Worm (Caenorhabditis elegans): ENCODE data around the gene taf-11.3.

taf-11.3 gene

DNA sequence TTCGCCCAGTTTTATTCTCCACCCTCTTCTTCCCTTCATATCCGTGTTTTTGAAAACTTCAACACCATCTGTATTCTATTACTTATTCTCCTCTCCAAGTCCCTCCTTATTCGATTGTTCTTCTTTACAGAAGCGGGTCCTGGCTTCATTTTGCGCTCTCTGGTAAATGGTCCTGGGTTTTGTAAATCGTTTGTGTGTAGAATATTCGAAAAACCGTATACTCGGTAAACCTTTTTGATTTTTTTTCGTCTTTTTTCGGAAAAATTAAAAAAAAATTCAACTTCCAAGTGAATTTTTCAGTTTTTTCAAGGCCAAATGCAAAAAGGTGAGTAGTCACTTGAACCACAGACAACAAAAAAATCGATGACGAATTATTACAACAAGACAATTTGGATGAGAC is 30.1 kb downstream of the taf-11.3 start, which contains the start of gene D2045.9:
Gene D2045.9 (plus strand): TSS at position 301 of the 400 bp plus-strand sequence.
- TF ChIP-seq elt-1 (tag; optimal IDR thresholded peaks at IDR 0.05) (no peak), nhr-77 (tag; optimal IDR thresholded peaks at IDR 0.05) (no peak), mbf-1 (tag; optimal IDR thresholded peaks at IDR 0.05) (no peak), ZK546.5 (tag; optimal IDR thresholded peaks at IDR 0.05) (no peak), sma-3 (GFP tag; optimal IDR thresholded peaks at IDR 0.05) (no peak), aly-2 (tag; optimal IDR thresholded peaks at IDR 0.05) (no peak), snpc-4 (tag; optimal IDR thresholded peaks at IDR 0.05) (no peak), Y55F3AM.14 (GFP tag; optimal IDR thresholded peaks at IDR 0.05) (no peak), ztf-11 (tag; optimal IDR thresholded peaks at IDR 0.05) (no peak), skn-1 (tag; optimal IDR thresholded peaks at IDR 0.05) (no peak), nhr-21 (tag; optimal IDR thresholded peaks at IDR 0.05) (no peak), ama-1 (optimal IDR thresholded peaks at IDR 0.05) (no peak), ztf-4 (tag; optimal IDR thresholded peaks at IDR 0.05) (no peak), lin-39 (tag; optimal IDR thresholded peaks at IDR 0.05) (no peak), lin-13 (GFP tag; optimal IDR thresholded peaks at IDR 0.05) (no peak)

DNA sequence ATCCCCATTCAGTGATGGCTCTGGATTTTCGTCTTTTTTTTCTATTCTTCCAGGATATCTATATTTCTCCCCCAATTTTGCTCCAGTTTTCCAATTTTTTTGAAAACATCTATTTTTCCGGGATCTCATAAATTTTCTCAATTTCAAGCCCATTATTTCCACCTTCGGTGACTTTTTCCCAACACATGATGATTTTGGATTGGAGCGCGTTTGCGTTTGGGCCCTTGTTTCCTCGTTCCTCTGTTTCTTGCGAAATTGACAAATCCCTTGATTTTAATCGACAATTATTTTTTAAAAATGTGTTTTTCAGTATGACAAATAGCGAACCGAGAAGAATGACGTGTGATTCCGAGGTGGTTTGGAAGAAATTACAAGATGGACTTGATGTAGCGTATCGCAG is 34.1 kb downstream of the taf-11.3 start, which contains the start of gene cul-1:
Gene cul-1 (plus strand): TSS at position 311 of the 400 bp plus-strand sequence.
- TF ChIP-seq nhr-129 (tag; optimal IDR thresholded peaks at IDR 0.05) = peak; percentile 47
- TF ChIP-seq skn-1 (tag; optimal IDR thresholded peaks at IDR 0.05) = peak; percentile 74
- no peak for TF ChIP-seq lin-39 (tag; optimal IDR thresholded peaks at IDR 0.05)
- TF ChIP-seq unc-55 (GFP tag; optimal IDR thresholded peaks at IDR 0.05) = peak; percentile 40
- TF ChIP-seq crh-2 (tag; optimal IDR thresholded peaks at IDR 0.05) = no peak
- no peak for TF ChIP-seq Y55F3AM.14 (GFP tag; optimal IDR thresholded peaks at IDR 0.05)
- peak; percentile 53 for TF ChIP-seq C34F6.9 (tag; optimal IDR thresholded peaks at IDR 0.05)
- TF ChIP-seq lin-11 (tag; optimal IDR thresholded peaks at IDR 0.05) = no peak
- no peak for TF ChIP-seq nhr-10 (tag; optimal IDR thresholded peaks at IDR 0.05)
- TF ChIP-seq ztf-4 (tag; optimal IDR thresholded peaks at IDR 0.05) = no peak
- TF ChIP-seq dmd-4 (tag; optimal IDR thresholded peaks at IDR 0.05) = no peak
- no peak for TF ChIP-seq gmeb-1 (tag; optimal IDR thresholded peaks at IDR 0.05)
- no peak for TF ChIP-seq zag-1 (tag; optimal IDR thresholded peaks at IDR 0.05)

DNA sequence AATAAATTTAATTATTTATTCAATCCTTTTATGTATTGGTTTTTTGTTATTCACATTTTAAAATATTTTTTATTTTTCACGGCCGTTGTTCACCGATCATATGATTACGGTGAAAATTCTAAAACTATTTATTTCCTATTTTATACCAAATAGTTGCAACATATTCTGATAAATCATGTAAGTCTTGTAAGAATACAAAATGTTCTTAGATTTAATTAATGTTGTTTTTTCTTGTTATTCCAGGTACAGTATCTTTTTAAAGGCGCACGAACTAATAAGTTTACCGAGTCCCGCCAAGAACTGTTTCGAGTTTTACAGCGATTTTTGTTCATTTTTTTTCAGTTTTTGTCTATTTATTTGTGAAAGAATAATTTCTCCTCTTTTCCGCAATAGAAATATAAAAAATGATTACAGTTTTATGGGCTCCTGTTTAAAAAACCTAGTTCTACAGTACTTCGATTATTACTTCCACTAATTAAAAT is 35.4 kb downstream of the taf-11.3 start, which contains the start of gene D2045.5:
Gene D2045.5 (minus strand): TSS at position 51 of the 482 bp plus-strand sequence.
- TF ChIP-seq sem-4 (tag; optimal IDR thresholded peaks at IDR 0.05) (no peak), lin-13 (GFP tag; optimal IDR thresholded peaks at IDR 0.05) (no peak), unc-39 (tag; optimal IDR thresholded peaks at IDR 0.05) (no peak), mbf-1 (tag; optimal IDR thresholded peaks at IDR 0.05) (no peak), ZK546.5 (tag; optimal IDR thresholded peaks at IDR 0.05) (no peak), nhr-6 (tag; optimal IDR thresholded peaks at IDR 0.05) (no peak), egl-27 (tag; optimal IDR thresholded peaks at IDR 0.05) (no peak), snpc-4 (tag; optimal IDR thresholded peaks at IDR 0.05) (no peak), dmd-4 (tag; optimal IDR thresholded peaks at IDR 0.05) (no peak), alr-1 (tag; optimal IDR thresholded peaks at IDR 0.05) (no peak), skn-1 (tag; optimal IDR thresholded peaks at IDR 0.05) (no peak), nhr-237 (tag; optimal IDR thresholded peaks at IDR 0.05) (no peak), F13H6.1 (tag; optimal IDR thresholded peaks at IDR 0.05) (no peak), blmp-1 (tag; optimal IDR thresholded peaks at IDR 0.05; ENCODE audit: insufficient read depth) (no peak), peb-1 (tag; optimal IDR thresholded peaks at IDR 0.05) (no peak), lin-39 (tag; optimal IDR thresholded peaks at IDR 0.05) (no peak), ama-1 (optimal IDR thresholded peaks at IDR 0.05) (no peak), nhr-25 (tag; optimal IDR thresholded peaks at IDR 0.05) (no peak), sma-3 (GFP tag; optimal IDR thresholded peaks at IDR 0.05) (no peak), nhr-12 (tag; optimal IDR thresholded peaks at IDR 0.05) (no peak)

DNA sequence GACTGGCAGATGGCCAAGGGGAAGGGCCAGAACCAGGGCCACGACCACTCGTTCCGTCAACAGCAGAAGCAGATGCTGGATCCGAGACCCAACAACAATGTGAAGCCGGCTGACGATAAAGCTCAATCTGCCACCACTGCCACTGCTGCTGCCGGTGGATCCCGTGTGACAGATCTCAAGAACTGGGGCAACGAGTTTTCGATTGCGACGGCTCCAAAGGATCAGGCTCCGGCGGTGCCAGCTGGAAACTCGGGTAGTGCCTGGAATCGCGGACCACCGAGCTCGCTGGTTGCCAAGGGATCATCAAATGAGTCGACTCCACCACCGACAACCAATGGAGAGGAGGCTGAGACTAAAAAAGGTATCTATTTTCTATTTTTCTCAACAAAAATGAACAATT is 40.6 kb downstream of the taf-11.3 start:
- TF ChIP-seq sem-4 (tag; optimal IDR thresholded peaks at IDR 0.05) (no peak), nhr-10 (tag; optimal IDR thresholded peaks at IDR 0.05) (no peak), ama-1 (optimal IDR thresholded peaks at IDR 0.05) (no peak), crh-2 (tag; optimal IDR thresholded peaks at IDR 0.05) (no peak), nhr-6 (tag; optimal IDR thresholded peaks at IDR 0.05) (no peak), blmp-1 (tag; optimal IDR thresholded peaks at IDR 0.05; ENCODE audit: insufficient read depth) (no peak), dmd-4 (tag; optimal IDR thresholded peaks at IDR 0.05) (no peak), nhr-25 (tag; optimal IDR thresholded peaks at IDR 0.05) (no peak), ztf-4 (tag; optimal IDR thresholded peaks at IDR 0.05) (no peak), F13H6.1 (tag; optimal IDR thresholded peaks at IDR 0.05) (no peak), alr-1 (tag; optimal IDR thresholded peaks at IDR 0.05) (no peak)

All from whole organism, L2 larva.